Worm (Caenorhabditis elegans) whole organism, L4 larva: ENCODE results near the gene dmd-5.

Experiments
- madf-9 ChIP-seq: fragments of 200-800 bp; sonication (Bioruptor generic); conservative IDR thresholded peaks from 2 replicates; pipeline ENCODE4 v1.3.6; 2022; ENCODE audit warnings: missing genetic modification reagents, missing genetic modification characterization, missing compliant biosample characterization
- mep-1 ChIP-seq: fragments of 150-350 bp; sonication (generic microtip); optimal IDR thresholded peaks from 3 replicates; lab custom pipeline; 2014; ENCODE audit warnings: missing biosample characterization, missing genetic modification characterization
- nhr-10 ChIP-seq: fragments of 150-350 bp; optimal IDR thresholded peaks from 2 replicates; lab custom pipeline; 2014; ENCODE audit warnings: missing biosample characterization, missing genetic modification characterization
- nhr-11 ChIP-seq: fragments of 150-350 bp; optimal IDR thresholded peaks from 2 replicates; lab custom pipeline; 2014; ENCODE audit warnings: missing biosample characterization, missing genetic modification characterization

DNA sequence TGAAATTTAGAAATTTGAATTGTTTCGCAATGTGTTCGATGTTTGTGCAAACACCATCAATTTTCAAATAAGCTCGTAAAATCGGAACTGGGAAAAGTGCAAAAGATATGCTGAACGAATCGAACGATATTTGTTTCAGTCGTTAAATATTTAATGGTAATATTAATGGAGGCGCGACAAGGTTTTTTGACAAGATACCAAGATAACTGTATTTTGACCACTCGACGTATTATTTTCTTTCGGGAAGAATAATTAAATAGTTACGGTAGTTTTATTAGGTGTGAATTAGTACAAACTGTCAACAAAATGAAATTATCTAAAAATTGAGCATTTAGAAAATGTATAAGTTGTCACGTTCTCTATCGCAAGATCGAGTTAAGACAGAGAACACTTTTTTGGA is 30.3 kb upstream of the dmd-5 start:
- TF ChIP-seq mep-1 (no peak), madf-9 (GFP tag; lab: Robert Waterston, UW) (no peak), nhr-11 (tag; lab: Kevin White, UChicago) (no peak), nhr-10 (tag; lab: Kevin White, UChicago) (no peak)
